Worm (Caenorhabditis elegans) whole organism, L2 larva: ENCODE measurements around the gene rps-8.
A peak's percentile ranks its signal among the peaks of the same experiment; 100 is the strongest.

Experiments
- ama-1 ChIP-seq: fragments of 150-350 bp; optimal IDR thresholded peaks from 2 replicates; lab custom pipeline; 2018; ENCODE audit warnings: inconsistent platforms
- blmp-1 ChIP-seq: sonication (generic microtip); optimal IDR thresholded peaks from 2 replicates; lab custom pipeline; 2017; ENCODE audit warnings: missing genetic modification characterization, mild to moderate bottlenecking, missing compliant biosample characterization, antibody characterized with exemption, moderate library complexity; ENCODE audit not compliant: insufficient read depth
- ceh-82 ChIP-seq: fragments of 150-350 bp; optimal IDR thresholded peaks from 2 replicates; lab custom pipeline; 2014; ENCODE audit warnings: missing biosample characterization, missing genetic modification characterization
- nhr-11 ChIP-seq: fragments of 150-350 bp; optimal IDR thresholded peaks from 2 replicates; lab custom pipeline; 2014; ENCODE audit warnings: missing biosample characterization, missing genetic modification characterization
- nhr-129 ChIP-seq: fragments of 150-350 bp; optimal IDR thresholded peaks from 2 replicates; lab custom pipeline; 2014; ENCODE audit warnings: missing biosample characterization, missing genetic modification characterization
- nhr-77 ChIP-seq: fragments of 150-350 bp; optimal IDR thresholded peaks from 2 replicates; lab custom pipeline; 2014; ENCODE audit warnings: missing biosample characterization, missing genetic modification characterization
- unc-39 ChIP-seq: fragments of 150-350 bp; optimal IDR thresholded peaks from 2 replicates; lab custom pipeline; 2014; ENCODE audit warnings: missing biosample characterization, missing genetic modification characterization
- unc-62 ChIP-seq: fragments of 150-350 bp; optimal IDR thresholded peaks from 2 replicates; lab custom pipeline; 2014; ENCODE audit warnings: missing biosample characterization, missing genetic modification reagents, missing genetic modification characterization

- TF ChIP-seq nhr-11 (tag; lab: Kevin White, UChicago) (no peak), ceh-82 (tag; lab: Kevin White, UChicago) (no peak), ama-1 (lab: Kevin White, UChicago) (no peak), blmp-1 (tag; lab: Kevin White, UChicago) (no peak), nhr-77 (tag; lab: Kevin White, UChicago) (no peak), nhr-129 (peak; percentile 39), unc-62 (GFP tag; lab: Kevin White, UChicago) (no peak), unc-39 (tag; lab: Kevin White, UChicago) (no peak)
Measured at ce11 chrIV:7274969-7275548, 38.6 kb downstream of the rps-8 start.
